Worm (Caenorhabditis elegans) whole organism, L4/young adult: ENCODE data around the gene sma-9.
A peak's percentile ranks its signal among the peaks of the same experiment; 100 is the strongest.

Experiments
- W03F9.2 ChIP-seq: fragments of 150-350 bp; optimal IDR thresholded peaks from 2 replicates; lab custom pipeline; 2014; ENCODE audit warnings: missing biosample characterization, missing genetic modification characterization
- dao-5 ChIP-seq: sonication (generic microtip); optimal IDR thresholded peaks from 2 replicates; lab custom pipeline; 2016; ENCODE audit warnings: missing genotype, missing genetic modification characterization, moderate library complexity, missing compliant biosample characterization
- him-1 ChIP-seq: sonication (generic microtip); optimal IDR thresholded peaks from 2 replicates; lab custom pipeline; 2016; ENCODE audit warnings: missing genotype, missing genetic modification reagents, missing genetic modification characterization, missing compliant biosample characterization

- TF ChIP-seq him-1, result peak; percentile 83
- TF ChIP-seq W03F9.2 (tag; lab: Kevin White, UChicago), result peak; percentile 48
- TF ChIP-seq dao-5 (tag; lab: Kevin White, UChicago), result no peak
Measured at ce11 chrX:10770988-10771496, 2.0 kb downstream of the sma-9 start.
